Fruit fly (Drosophila melanogaster) whole organism, embryonic: ENCODE measurements around the gene LPCAT.
A peak's percentile ranks its signal among the peaks of the same experiment; 100 is the strongest.

Source experiments
- Atf-2 ChIP-seq: fragments of 200-800 bp; sonication (Bioruptor generic); optimal IDR thresholded peaks from 2 replicates; lab custom pipeline; 2016; ENCODE audit warnings: missing biosample characterization, missing genetic modification characterization
- BEAF-32 ChIP-seq: fragments of 200-800 bp; sonication (Bioruptor generic); optimal IDR thresholded peaks from 3 replicates; lab custom pipeline; 2017; ENCODE audit warnings: missing biosample characterization, missing genetic modification characterization, mild to moderate bottlenecking, moderate library complexity, missing genetic modification reagents
- Bgb ChIP-seq: fragments of 200-800 bp; sonication (Bioruptor generic); IDR thresholded peaks from 2 replicates; pipeline ENCODE4 v1.3.6; 2022; ENCODE audit warnings: missing biosample characterization, missing genetic modification characterization; ENCODE audit not compliant: partially characterized antibody
- CG11085 ChIP-seq: fragments of 200-800 bp; sonication (Bioruptor generic); IDR thresholded peaks from 2 replicates; pipeline ENCODE4 v1.3.6; 2022; ENCODE audit warnings: missing biosample characterization, missing genetic modification characterization
- CG13287 ChIP-seq: fragments of 200-800 bp; sonication (Bioruptor generic); IDR thresholded peaks from 2 replicates; pipeline ENCODE4 v1.3.6; 2022; ENCODE audit warnings: missing biosample characterization, missing genetic modification characterization; ENCODE audit not compliant: partially characterized antibody
- CG13624 ChIP-seq: fragments of 200-800 bp; sonication (Bioruptor generic); optimal IDR thresholded peaks from 2 replicates; lab custom pipeline; 2016; ENCODE audit warnings: missing biosample characterization, missing genetic modification characterization
- CG17328 ChIP-seq: fragments of 200-800 bp; sonication (Bioruptor generic); IDR thresholded peaks from 2 replicates; pipeline ENCODE4 v1.3.6; 2022; ENCODE audit warnings: missing biosample characterization, missing genetic modification characterization
- CG17912 ChIP-seq: fragments of 200-800 bp; sonication (Bioruptor generic); optimal IDR thresholded peaks from 2 replicates; lab custom pipeline; 2018; ENCODE audit warnings: missing biosample characterization, mild to moderate bottlenecking, missing genetic modification characterization
- CG1792 ChIP-seq: fragments of 200-800 bp; sonication (Bioruptor generic); optimal IDR thresholded peaks from 2 replicates; lab custom pipeline; 2016; ENCODE audit warnings: missing biosample characterization, missing genetic modification characterization
- CG2129 ChIP-seq: fragments of 200-800 bp; sonication (Bioruptor generic); IDR thresholded peaks from 2 replicates; pipeline ENCODE4 v1.3.6; 2022; ENCODE audit warnings: missing biosample characterization, missing genetic modification characterization; ENCODE audit not compliant: partially characterized antibody
- CG2875 ChIP-seq: fragments of 200-800 bp; sonication (Bioruptor generic); optimal IDR thresholded peaks from 2 replicates; lab custom pipeline; 2017; ENCODE audit warnings: missing biosample characterization, mild to moderate bottlenecking, missing genetic modification characterization, missing genetic modification reagents
- CG31224 ChIP-seq: fragments of 200-800 bp; sonication (Bioruptor generic); IDR thresholded peaks from 2 replicates; pipeline ENCODE4 v1.3.6; 2022; ENCODE audit warnings: missing biosample characterization, missing genetic modification characterization
- CG32767 ChIP-seq: fragments of 200-800 bp; sonication (Bioruptor generic); IDR thresholded peaks from 2 replicates; pipeline ENCODE4 v1.3.6; 2022; ENCODE audit warnings: missing biosample characterization, missing genetic modification characterization
- CG34224 ChIP-seq: fragments of 200-800 bp; sonication (Bioruptor generic); IDR thresholded peaks from 3 replicates; pipeline ENCODE4 v1.3.6; 2022; ENCODE audit warnings: missing biosample characterization, missing genetic modification characterization; ENCODE audit not compliant: partially characterized antibody
- CG4328 ChIP-seq: fragments of 200-800 bp; sonication (Bioruptor generic); optimal IDR thresholded peaks from 3 replicates; lab custom pipeline; 2017; ENCODE audit warnings: missing biosample characterization, missing genetic modification reagents, missing genetic modification characterization
- CG4424 ChIP-seq: fragments of 200-800 bp; sonication (Bioruptor generic); optimal IDR thresholded peaks from 3 replicates; lab custom pipeline; 2016; ENCODE audit warnings: missing biosample characterization, missing genetic modification characterization
- CG4854 ChIP-seq: fragments of 200-800 bp; sonication (Bioruptor generic); optimal IDR thresholded peaks from 2 replicates; lab custom pipeline; 2016; ENCODE audit warnings: missing biosample characterization, missing genetic modification characterization, inconsistent platforms
- CG6765 ChIP-seq: fragments of 200-800 bp; sonication (Bioruptor generic); optimal IDR thresholded peaks from 3 replicates; lab custom pipeline; 2017; ENCODE audit warnings: missing biosample characterization, mild to moderate bottlenecking, missing genetic modification characterization
- CG7556 ChIP-seq: fragments of 200-800 bp; sonication (Bioruptor generic); optimal IDR thresholded peaks from 2 replicates; lab custom pipeline; 2017; ENCODE audit warnings: missing biosample characterization, mild to moderate bottlenecking, missing genetic modification characterization
- CG8478 ChIP-seq: fragments of >200 bp; optimal IDR thresholded peaks from 2 replicates; lab custom pipeline; 2018
- Camta ChIP-seq: fragments of 200-800 bp; sonication (Bioruptor generic); optimal IDR thresholded peaks from 2 replicates; lab custom pipeline; 2016; ENCODE audit warnings: missing biosample characterization, missing genetic modification characterization
- Dref ChIP-seq: fragments of 200-800 bp; sonication (Bioruptor generic); IDR thresholded peaks from 2 replicates; pipeline ENCODE4 v1.3.6; 2022; ENCODE audit warnings: missing biosample characterization, missing genetic modification characterization
- Drgx ChIP-seq: fragments of 200-800 bp; sonication (Bioruptor generic); IDR thresholded peaks from 2 replicates; pipeline ENCODE4 v1.3.6; 2022; ENCODE audit warnings: missing biosample characterization, missing genetic modification characterization
- GATAe ChIP-seq: fragments of 200-800 bp; sonication (Bioruptor generic); conservative IDR thresholded peaks from 2 replicates; pipeline ENCODE4 v1.3.6; 2022; ENCODE audit warnings: missing biosample characterization, missing genetic modification characterization
- HLH3B ChIP-seq: fragments of 200-800 bp; sonication (Bioruptor generic); IDR thresholded peaks from 2 replicates; pipeline ENCODE4 v1.3.6; 2022; ENCODE audit warnings: missing biosample characterization, missing genetic modification characterization
- Hr3 ChIP-seq: fragments of 200-800 bp; sonication (Bioruptor generic); optimal IDR thresholded peaks from 3 replicates; lab custom pipeline; 2016; ENCODE audit warnings: missing biosample characterization, missing genetic modification characterization
- Lpt ChIP-seq: fragments of >200 bp; optimal IDR thresholded peaks from 2 replicates; lab custom pipeline; 2018; ENCODE audit warnings: missing biosample characterization, missing genetic modification characterization
- MESR4 ChIP-seq: fragments of 200-800 bp; sonication (Bioruptor generic); optimal IDR thresholded peaks from 2 replicates; lab custom pipeline; 2018; ENCODE audit warnings: missing biosample characterization, mild to moderate bottlenecking, missing genetic modification characterization, moderate library complexity
- Nf-YB ChIP-seq: fragments of 200-800 bp; sonication (Bioruptor generic); optimal IDR thresholded peaks from 3 replicates; lab custom pipeline; 2019; ENCODE audit warnings: missing biosample characterization, mild to moderate bottlenecking, missing genetic modification characterization, moderate library complexity
- PHDP ChIP-seq: fragments of 200-800 bp; sonication (Bioruptor generic); optimal IDR thresholded peaks from 3 replicates; lab custom pipeline; 2018; ENCODE audit warnings: missing biosample characterization, mild to moderate bottlenecking, missing genetic modification characterization, moderate library complexity
- Rfx ChIP-seq: fragments of 200-800 bp; sonication (Bioruptor generic); IDR thresholded peaks from 2 replicates; pipeline ENCODE4 v1.3.6; 2022; ENCODE audit warnings: missing biosample characterization, missing genetic modification characterization
- Ssrp ChIP-seq: fragments of 200-800 bp; sonication (Bioruptor generic); optimal IDR thresholded peaks from 2 replicates; lab custom pipeline; 2018; ENCODE audit warnings: missing biosample characterization, mild to moderate bottlenecking, missing genetic modification characterization, moderate library complexity
- Trl ChIP-seq, 3 experiments: fragments of >200 bp in 2 of 3; fragments of 200-800 bp in 1 of 3; sonication (Bioruptor generic) in 1 of 3; optimal IDR thresholded peaks; 2 replicates in 1 of 3; 3 replicates in 2 of 3; lab custom pipeline; 2016 to 2017; ENCODE audit warnings: missing biosample characterization in 1 of 3, missing genetic modification characterization in 1 of 3
- abd-A ChIP-seq: fragments of 200-800 bp; sonication (Bioruptor generic); optimal IDR thresholded peaks from 3 replicates; lab custom pipeline; 2019; ENCODE audit warnings: missing biosample characterization, mild to moderate bottlenecking, missing genetic modification characterization, moderate library complexity
- bbx ChIP-seq: fragments of 200-800 bp; sonication (Bioruptor generic); IDR thresholded peaks from 2 replicates; pipeline ENCODE4 v1.3.6; 2022; ENCODE audit warnings: missing biosample characterization, missing genetic modification characterization; ENCODE audit not compliant: partially characterized antibody
- bcd ChIP-seq: fragments of 200-800 bp; sonication (Bioruptor generic); optimal IDR thresholded peaks from 2 replicates; lab custom pipeline; 2017; ENCODE audit warnings: missing biosample characterization, mild to moderate bottlenecking, missing genetic modification characterization
- cad ChIP-seq: fragments of >200 bp; optimal IDR thresholded peaks from 2 replicates; lab custom pipeline; 2017; ENCODE audit warnings: missing biosample characterization, missing genetic modification characterization
- croc ChIP-seq: fragments of 200-800 bp; sonication (Bioruptor generic); conservative IDR thresholded peaks from 3 replicates; pipeline ENCODE4 v1.3.6; 2022; ENCODE audit warnings: missing biosample characterization, missing genetic modification characterization
- en ChIP-seq: fragments of 200-800 bp; sonication (Bioruptor generic); optimal IDR thresholded peaks from 2 replicates; lab custom pipeline; 2016; ENCODE audit warnings: missing biosample characterization, missing genetic modification characterization
- fu2 ChIP-seq: fragments of 200-800 bp; sonication (Bioruptor generic); optimal IDR thresholded peaks from 2 replicates; lab custom pipeline; 2016; ENCODE audit warnings: missing biosample characterization, missing genetic modification characterization
- insv ChIP-seq, 2 experiments: fragments of 200-800 bp; sonication (Bioruptor generic); optimal IDR thresholded peaks; 3 replicates each; lab custom pipeline; 2016 to 2018; ENCODE audit warnings: missing biosample characterization in 2 of 2, missing genetic modification characterization in 2 of 2
- ken ChIP-seq: fragments of 200-800 bp; sonication (Bioruptor generic); IDR thresholded peaks from 3 replicates; pipeline ENCODE4 v1.3.6; 2022; ENCODE audit warnings: missing biosample characterization, missing genetic modification characterization
- luna ChIP-seq: fragments of 200-800 bp; sonication (Bioruptor generic); optimal IDR thresholded peaks from 2 replicates; lab custom pipeline; 2016; ENCODE audit warnings: missing biosample characterization, missing genetic modification characterization
- nmo ChIP-seq: fragments of 200-800 bp; sonication (Bioruptor generic); optimal IDR thresholded peaks from 2 replicates; lab custom pipeline; 2018; ENCODE audit warnings: missing biosample characterization, mild to moderate bottlenecking, missing genetic modification characterization, moderate library complexity
- repo ChIP-seq: fragments of 200-800 bp; sonication (Bioruptor generic); optimal IDR thresholded peaks from 2 replicates; lab custom pipeline; 2016; ENCODE audit warnings: missing biosample characterization, missing genetic modification characterization
- sim ChIP-seq: fragments of 200-800 bp; sonication (Bioruptor generic); IDR thresholded peaks from 2 replicates; pipeline ENCODE4 v1.3.6; 2022; ENCODE audit warnings: missing biosample characterization, missing genetic modification characterization
- sima ChIP-seq: fragments of 200-800 bp; sonication (Bioruptor generic); optimal IDR thresholded peaks from 2 replicates; lab custom pipeline; 2016; ENCODE audit warnings: missing biosample characterization, missing genetic modification characterization
- sisA ChIP-seq: fragments of 200-800 bp; sonication (Bioruptor generic); IDR thresholded peaks from 2 replicates; pipeline ENCODE4 v1.3.6; 2022; ENCODE audit warnings: missing biosample characterization, missing genetic modification characterization
- sr ChIP-seq: fragments of 200-800 bp; sonication (Bioruptor generic); IDR thresholded peaks from 3 replicates; pipeline ENCODE4 v1.3.6; 2022; ENCODE audit warnings: missing biosample characterization, missing genetic modification characterization
- tx ChIP-seq: fragments of 200-800 bp; sonication (Bioruptor generic); optimal IDR thresholded peaks from 2 replicates; lab custom pipeline; 2016; ENCODE audit warnings: missing biosample characterization, missing genetic modification characterization

The LPCAT gene

dm6 chrX:9583440-9584103 lies 3.8 kb upstream of the LPCAT start (continued):
- TF ChIP-seq Drgx: peak; percentile 96
- TF ChIP-seq fu2 (GFP tag; lab: Kevin White, UChicago): peak; percentile 7
- peak; percentile 90 for TF ChIP-seq CG17328
- TF ChIP-seq Rfx (GFP tag; lab: Robert Waterston, UW): peak; percentile 93
- TF ChIP-seq cad (GFP tag; lab: Kevin White, UChicago): no peak
- TF ChIP-seq abd-A: peak; percentile 82
- TF ChIP-seq CG11085 (GFP tag; lab: Robert Waterston, UW): peak; percentile 81
- TF ChIP-seq bbx (GFP tag; lab: Robert Waterston, UW): no peak
- no peak for TF ChIP-seq Lpt (GFP tag; lab: Kevin White, UChicago)
- TF ChIP-seq sim: peak; percentile 71; the same call in 1 of the 2 replicates
- TF ChIP-seq Trl (optimal IDR thresholded peaks at IDR 0.05; lab: Kevin White, UChicago): peak in 1 of 2 experiments; percentile 8
- peak; percentile 13 for TF ChIP-seq Trl (GFP tag; optimal IDR thresholded peaks at IDR 0.05; lab: Kevin White, UChicago)
- no peak for TF ChIP-seq sima (GFP tag; lab: Kevin White, UChicago)
- peak; percentile 81 for TF ChIP-seq ken (GFP tag; lab: Robert Waterston, UW)
- TF ChIP-seq GATAe (GFP tag; lab: Robert Waterston, UW): peak; percentile 77
- TF ChIP-seq CG17912 (GFP tag; lab: Kevin White, UChicago): peak; percentile 80
- TF ChIP-seq Hr3 (GFP tag; lab: Kevin White, UChicago): peak; percentile 91
- peak; percentile 84 for TF ChIP-seq CG6765
- TF ChIP-seq bcd (GFP tag; lab: Kevin White, UChicago): peak; percentile 95
- TF ChIP-seq CG13287 (GFP tag; lab: Robert Waterston, UW): no peak
- TF ChIP-seq CG8478 (lab: Kevin White, UChicago): no peak
- no peak for TF ChIP-seq CG34224
- peak; percentile 96 for TF ChIP-seq CG7556 (GFP tag; lab: Kevin White, UChicago)
- peak; percentile 93 for TF ChIP-seq sisA
- no peak for TF ChIP-seq Bgb (GFP tag; lab: Robert Waterston, UW)
- peak; percentile 83 for TF ChIP-seq CG31224 (GFP tag; lab: Robert Waterston, UW)
- peak; percentile 31 for TF ChIP-seq MESR4 (GFP tag; lab: Kevin White, UChicago)
- peak; percentile 96 for TF ChIP-seq CG4328
- peak; percentile 91 for TF ChIP-seq CG32767 (GFP tag; lab: Robert Waterston, UW)
- peak; percentile 80 for TF ChIP-seq Nf-YB (GFP tag; lab: Kevin White, UChicago)
- TF ChIP-seq PHDP (tag; lab: Kevin White, UChicago): peak; percentile 96
- TF ChIP-seq Atf-2 (GFP tag; lab: Kevin White, UChicago): no peak
- peak; percentile 12 for TF ChIP-seq BEAF-32 (GFP tag; lab: Kevin White, UChicago)
- peak in 1 of 2 experiments; percentile 61 for TF ChIP-seq insv (GFP tag; optimal IDR thresholded peaks at IDR 0.05; lab: Kevin White, UChicago)
- no peak for TF ChIP-seq en (GFP tag; lab: Kevin White, UChicago)
- no peak for TF ChIP-seq CG2129
- peak; percentile 92 for TF ChIP-seq HLH3B (GFP tag; lab: Robert Waterston, UW)
- peak; percentile 40 for TF ChIP-seq Dref (GFP tag; lab: Robert Waterston, UW)
- TF ChIP-seq nmo: peak; percentile 96
- TF ChIP-seq CG13624 (GFP tag; lab: Kevin White, UChicago): peak; percentile 45
- TF ChIP-seq CG4424 (GFP tag; lab: Kevin White, UChicago): peak; percentile 89
- peak; percentile 47 for TF ChIP-seq tx (GFP tag; lab: Kevin White, UChicago)
- no peak for TF ChIP-seq luna (GFP tag; lab: Kevin White, UChicago)
- TF ChIP-seq CG4854: peak; percentile 76
- peak; percentile 93 for TF ChIP-seq CG2875 (GFP tag; lab: Kevin White, UChicago)
- no peak for TF ChIP-seq repo
- peak; percentile 59 for TF ChIP-seq Camta
- TF ChIP-seq Ssrp: peak; percentile 93
- no peak for TF ChIP-seq CG1792 (GFP tag; lab: Kevin White, UChicago)
- TF ChIP-seq croc (GFP tag; lab: Robert Waterston, UW): peak; percentile 91
- TF ChIP-seq sr (GFP tag; lab: Robert Waterston, UW): peak; percentile 64; the same call in 2 of the 3 replicates
